Fruit fly (Drosophila melanogaster): ENCODE results near the gene CG10749.

The CG10749 gene

dm6 chr3L:13022160-13022853 lies 50.0 kb downstream of the CG10749 start, which contains the start of gene Adk2 (continued):
- peak in 1 of 2 experiments; percentile 30 for TF ChIP-seq eve (GFP tag; optimal IDR thresholded peaks at IDR 0.05)
- peak; percentile 67 for TF ChIP-seq CG15514 (GFP tag; optimal IDR thresholded peaks at IDR 0.05)
- TF ChIP-seq Rfx (GFP tag; IDR thresholded peaks at IDR 0.05): peak; percentile 83
- peak; percentile 69; the same call in 2 of the 3 replicates for TF ChIP-seq CG34422 (GFP tag; IDR thresholded peaks at IDR 0.05)
- TF ChIP-seq CG2199 (GFP tag; IDR thresholded peaks at IDR 0.05): 0 out of 3 replicates have a peak, but pooled peaks have one; percentile 19
- TF ChIP-seq CG32532 (GFP tag; IDR thresholded peaks at IDR 0.05): peak; percentile 75
- TF ChIP-seq exex (tag; optimal IDR thresholded peaks at IDR 0.05): peak; percentile 44
- TF ChIP-seq CG11456 (GFP tag; IDR thresholded peaks at IDR 0.05): peak; percentile 67; the same call in 1 of the 3 replicates
- TF ChIP-seq cg (GFP tag; optimal IDR thresholded peaks at IDR 0.05): peak; percentile 89
- TF ChIP-seq CG1233 (GFP tag; optimal IDR thresholded peaks at IDR 0.05): no peak
- TF ChIP-seq CG15479 (GFP tag; optimal IDR thresholded peaks at IDR 0.05): peak; percentile 52
- TF ChIP-seq CG6272 (GFP tag; IDR thresholded peaks at IDR 0.05): peak; percentile 70
- peak; percentile 47; the same call in 1 of the 2 replicates for TF ChIP-seq Drgx (GFP tag; IDR thresholded peaks at IDR 0.05)
- peak; percentile 12 for TF ChIP-seq CG9609 (GFP tag; optimal IDR thresholded peaks at IDR 0.05)
- peak; percentile 31; the same call in 1 of the 2 replicates for TF ChIP-seq CG32772 (GFP tag; IDR thresholded peaks at IDR 0.05)
- no peak for TF ChIP-seq CG8290 (GFP tag; optimal IDR thresholded peaks at IDR 0.05)
- TF ChIP-seq CG8290 (tag; optimal IDR thresholded peaks at IDR 0.05): peak in 1 of 2 experiments; percentile 55
- peak; percentile 49; the same call in 1 of the 2 replicates for TF ChIP-seq Taf1 (GFP tag; IDR thresholded peaks at IDR 0.05)
- peak; percentile 13; the same call in 1 of the 2 replicates for TF ChIP-seq CG17328 (GFP tag; IDR thresholded peaks at IDR 0.05)
- TF ChIP-seq CG12104 (GFP tag; optimal IDR thresholded peaks at IDR 0.05): no peak
- TF ChIP-seq insv (GFP tag; optimal IDR thresholded peaks at IDR 0.05): no peak
- TF ChIP-seq CG1529 (GFP tag; optimal IDR thresholded peaks at IDR 0.05): no peak
- TF ChIP-seq Mes4 (GFP tag; optimal IDR thresholded peaks at IDR 0.05): peak; percentile 11
- TF ChIP-seq seq (GFP tag; IDR thresholded peaks at IDR 0.05): no peak; the same call in 1 of the 2 replicates
- peak; percentile 23; the same call in 1 of the 2 replicates for TF ChIP-seq sob (GFP tag; IDR thresholded peaks at IDR 0.05)
- TF ChIP-seq CG5953 (GFP tag; IDR thresholded peaks at IDR 0.05): peak; percentile 42; the same call in 1 of the 2 replicates
- peak; percentile 51; the same call in 1 of the 2 replicates for TF ChIP-seq CG14667 (GFP tag; IDR thresholded peaks at IDR 0.05)
- TF ChIP-seq cwo (GFP tag; optimal IDR thresholded peaks at IDR 0.05): peak; percentile 84
- peak; percentile 66 for TF ChIP-seq YL-1 (GFP tag; optimal IDR thresholded peaks at IDR 0.05)
- peak; percentile 7 for TF ChIP-seq zfh2 (GFP tag; optimal IDR thresholded peaks at IDR 0.05)
- 0 out of 2 replicates have a peak, but pooled peaks have one; percentile 16 for TF ChIP-seq klu (GFP tag; IDR thresholded peaks at IDR 0.05)
- 0 out of 3 replicates have a peak, but pooled peaks have one; percentile 43 for TF ChIP-seq sr (GFP tag; IDR thresholded peaks at IDR 0.05)
- no peak for TF ChIP-seq CG6254 (GFP tag; optimal IDR thresholded peaks at IDR 0.05)
- peak; percentile 18 for TF ChIP-seq Dip3 (GFP tag; optimal IDR thresholded peaks at IDR 0.05)
- peak; percentile 24 for TF ChIP-seq CG18764 (GFP tag; optimal IDR thresholded peaks at IDR 0.05)
- TF ChIP-seq lab (GFP tag; optimal IDR thresholded peaks at IDR 0.05): peak; percentile 22
- peak; percentile 35 for TF ChIP-seq CG1792 (GFP tag; optimal IDR thresholded peaks at IDR 0.05)
- TF ChIP-seq gt (GFP tag; IDR thresholded peaks at IDR 0.05): 0 out of 2 replicates have a peak, but pooled peaks have one; percentile 14
- TF ChIP-seq CG12659 (GFP tag; optimal IDR thresholded peaks at IDR 0.05): peak; percentile 5
- TF ChIP-seq Dbx (GFP tag; IDR thresholded peaks at IDR 0.05): peak; percentile 55; the same call in 2 of the 3 replicates
- 0 out of 2 replicates have a peak, but pooled peaks have one; percentile 27 for TF ChIP-seq Nf-YA (GFP tag; IDR thresholded peaks at IDR 0.05)
- peak; percentile 29; the same call in 1 of the 2 replicates for TF ChIP-seq CG10959 (GFP tag; IDR thresholded peaks at IDR 0.05)
- peak; percentile 79 for TF ChIP-seq slbo (GFP tag; IDR thresholded peaks at IDR 0.05)
- TF ChIP-seq CG6689 (GFP tag; IDR thresholded peaks at IDR 0.05): peak; percentile 35; the same call in 1 of the 2 replicates
- peak; percentile 40; the same call in 1 of the 2 replicates for TF ChIP-seq H2.0 (GFP tag; IDR thresholded peaks at IDR 0.05)
- TF ChIP-seq gfzf (GFP tag; optimal IDR thresholded peaks at IDR 0.05): peak; percentile 79
- peak; percentile 58 for TF ChIP-seq kah (GFP tag; optimal IDR thresholded peaks at IDR 0.05)
- TF ChIP-seq CG14441 (GFP tag; IDR thresholded peaks at IDR 0.05): peak; percentile 55
- peak; percentile 28 for TF ChIP-seq gro (GFP tag; optimal IDR thresholded peaks at IDR 0.05)
